Fruit fly (Drosophila melanogaster): ENCODE data around the gene mrn.

- TF ChIP-seq Abd-B (GFP tag; optimal IDR thresholded peaks at IDR 0.05) (no peak), usp (GFP tag; optimal IDR thresholded peaks at IDR 0.05) (no peak), dsf (GFP tag; optimal IDR thresholded peaks at IDR 0.05; ENCODE audit: borderline replicate concordance) (no peak), h (GFP tag; optimal IDR thresholded peaks at IDR 0.05) (peak; percentile 57), Hnf4 (GFP tag; optimal IDR thresholded peaks at IDR 0.05) (peak; percentile 75), pan (optimal IDR thresholded peaks at IDR 0.05) (peak; percentile 89), psq (GFP tag; optimal IDR thresholded peaks at IDR 0.05) (peak; percentile 69), fru (GFP tag; optimal IDR thresholded peaks at IDR 0.05) (peak; percentile 71), br (GFP tag; optimal IDR thresholded peaks at IDR 0.05) (peak; percentile 65), tai (GFP tag; optimal IDR thresholded peaks at IDR 0.05) (peak; percentile 75), Dif (GFP tag; optimal IDR thresholded peaks at IDR 0.05; ENCODE audit: partially characterized antibody) (peak; percentile 88)
Observed at dm6 chr3L:15534274-15535227, 45.8 kb downstream of the mrn start.

All from whole organism, wandering third instar larva.